Fruit fly (Drosophila melanogaster) whole organism, embryonic: ENCODE results near the gene CG5934.

Experiments
- BEAF-32 ChIP-seq: fragments of 200-800 bp; sonication (Bioruptor generic); optimal IDR thresholded peaks from 3 replicates; lab custom pipeline; 2017; ENCODE audit warnings: missing biosample characterization, missing genetic modification characterization, mild to moderate bottlenecking, moderate library complexity, missing genetic modification reagents
- Bteb2 ChIP-seq: fragments of 200-800 bp; sonication (Bioruptor generic); optimal IDR thresholded peaks from 2 replicates; lab custom pipeline; 2016; ENCODE audit warnings: missing biosample characterization, missing genetic modification characterization
- CG10209 ChIP-seq: fragments of 200-800 bp; sonication (Bioruptor generic); optimal IDR thresholded peaks from 3 replicates; lab custom pipeline; 2017; ENCODE audit warnings: missing biosample characterization, mild to moderate bottlenecking, missing genetic modification characterization, missing genetic modification reagents
- CG10366 ChIP-seq: fragments of 200-800 bp; sonication (Bioruptor generic); IDR thresholded peaks from 2 replicates; pipeline ENCODE4 v1.3.6; 2022; ENCODE audit warnings: missing biosample characterization, missing genetic modification characterization
- CG10959 ChIP-seq: fragments of 200-800 bp; sonication (Bioruptor generic); IDR thresholded peaks from 2 replicates; pipeline ENCODE4 v1.3.6; 2022; ENCODE audit warnings: missing biosample characterization, missing genetic modification characterization
- CG12155 ChIP-seq: fragments of 200-800 bp; sonication (Bioruptor generic); optimal IDR thresholded peaks from 3 replicates; lab custom pipeline; 2016; ENCODE audit warnings: missing biosample characterization, missing genetic modification characterization
- CG1233 ChIP-seq: fragments of 200-800 bp; sonication (Bioruptor generic); optimal IDR thresholded peaks from 4 replicates; lab custom pipeline; 2018; ENCODE audit warnings: missing biosample characterization, mild to moderate bottlenecking, missing genetic modification characterization
- CG12391 ChIP-seq: fragments of 200-800 bp; sonication (Bioruptor generic); optimal IDR thresholded peaks from 3 replicates; lab custom pipeline; 2018; ENCODE audit warnings: missing biosample characterization, mild to moderate bottlenecking, missing genetic modification characterization, moderate library complexity
- CG13624 ChIP-seq: fragments of 200-800 bp; sonication (Bioruptor generic); optimal IDR thresholded peaks from 2 replicates; lab custom pipeline; 2016; ENCODE audit warnings: missing biosample characterization, missing genetic modification characterization
- CG17912 ChIP-seq: fragments of 200-800 bp; sonication (Bioruptor generic); optimal IDR thresholded peaks from 2 replicates; lab custom pipeline; 2018; ENCODE audit warnings: missing biosample characterization, mild to moderate bottlenecking, missing genetic modification characterization
- CG1792 ChIP-seq: fragments of 200-800 bp; sonication (Bioruptor generic); optimal IDR thresholded peaks from 2 replicates; lab custom pipeline; 2016; ENCODE audit warnings: missing biosample characterization, missing genetic modification characterization
- CG2116 ChIP-seq: fragments of 200-800 bp; sonication (Bioruptor generic); optimal IDR thresholded peaks from 3 replicates; lab custom pipeline; 2018; ENCODE audit warnings: missing biosample characterization, mild to moderate bottlenecking, missing genetic modification characterization
- CG30403 ChIP-seq: fragments of 200-800 bp; sonication (Bioruptor generic); optimal IDR thresholded peaks from 3 replicates; lab custom pipeline; 2016; ENCODE audit warnings: missing biosample characterization, missing genetic modification characterization
- CG32767 ChIP-seq: fragments of 200-800 bp; sonication (Bioruptor generic); IDR thresholded peaks from 2 replicates; pipeline ENCODE4 v1.3.6; 2022; ENCODE audit warnings: missing biosample characterization, missing genetic modification characterization
- CG33213 ChIP-seq: fragments of 200-800 bp; sonication (Bioruptor generic); optimal IDR thresholded peaks from 3 replicates; lab custom pipeline; 2016; ENCODE audit warnings: missing biosample characterization, missing genetic modification characterization
- CG4730 ChIP-seq: fragments of 200-800 bp; sonication (Bioruptor generic); IDR thresholded peaks from 2 replicates; pipeline ENCODE4 v1.3.6; 2022; ENCODE audit warnings: missing biosample characterization, missing genetic modification characterization
- CG5953 ChIP-seq: fragments of 200-800 bp; sonication (Bioruptor generic); IDR thresholded peaks from 2 replicates; pipeline ENCODE4 v1.3.6; 2022; ENCODE audit warnings: missing biosample characterization, missing genetic modification characterization
- CG6791 ChIP-seq: fragments of 200-800 bp; sonication (Bioruptor generic); IDR thresholded peaks from 3 replicates; pipeline ENCODE4 v1.3.6; 2022; ENCODE audit warnings: missing biosample characterization, missing genetic modification characterization; ENCODE audit not compliant: partially characterized antibody
- CG8944 ChIP-seq: fragments of 200-800 bp; sonication (Bioruptor generic); optimal IDR thresholded peaks from 3 replicates; lab custom pipeline; 2016; ENCODE audit warnings: missing biosample characterization, missing genetic modification characterization
- CG9932 ChIP-seq: fragments of 200-800 bp; sonication (Bioruptor generic); IDR thresholded peaks from 2 replicates; pipeline ENCODE4 v1.3.6; 2022; ENCODE audit warnings: missing biosample characterization, missing genetic modification characterization
- CTCF ChIP-seq: fragments of 200-800 bp; sonication (Bioruptor generic); optimal IDR thresholded peaks from 2 replicates; lab custom pipeline; 2017; ENCODE audit warnings: missing biosample characterization, mild to moderate bottlenecking, missing genetic modification characterization, moderate library complexity
- D ChIP-seq, 2 experiments: fragments of 200-800 bp in 1 of 2; fragments of >200 bp in 1 of 2; sonication (Bioruptor generic) in 1 of 2; optimal IDR thresholded peaks; 2 replicates in 1 of 2; 3 replicates in 1 of 2; lab custom pipeline; 2017; ENCODE audit warnings: mild to moderate bottlenecking in 1 of 2, missing biosample characterization in 1 of 2, missing genetic modification characterization in 1 of 2, missing genetic modification reagents in 1 of 2
- Dfd ChIP-seq, 2 experiments: fragments of >200 bp; optimal IDR thresholded peaks; 2 replicates each; lab custom pipeline; 2017; ENCODE audit warnings: missing biosample characterization in 2 of 2, missing genetic modification characterization in 2 of 2
- Lim3 ChIP-seq: fragments of 200-800 bp; sonication (Bioruptor generic); IDR thresholded peaks from 2 replicates; pipeline ENCODE4 v1.3.6; 2022; ENCODE audit warnings: missing biosample characterization, missing genetic modification characterization
- MESR4 ChIP-seq: fragments of 200-800 bp; sonication (Bioruptor generic); optimal IDR thresholded peaks from 2 replicates; lab custom pipeline; 2018; ENCODE audit warnings: missing biosample characterization, mild to moderate bottlenecking, missing genetic modification characterization, moderate library complexity
- MTF-1 ChIP-seq: fragments of 200-800 bp; sonication (Bioruptor generic); optimal IDR thresholded peaks from 2 replicates; lab custom pipeline; 2018; ENCODE audit warnings: missing biosample characterization, mild to moderate bottlenecking, missing genetic modification characterization, borderline replicate concordance
- PHDP ChIP-seq: fragments of 200-800 bp; sonication (Bioruptor generic); optimal IDR thresholded peaks from 3 replicates; lab custom pipeline; 2018; ENCODE audit warnings: missing biosample characterization, mild to moderate bottlenecking, missing genetic modification characterization, moderate library complexity
- TFAM ChIP-seq: fragments of 200-800 bp; sonication (Bioruptor generic); optimal IDR thresholded peaks from 2 replicates; lab custom pipeline; 2017; ENCODE audit warnings: missing biosample characterization, missing genetic modification characterization, inconsistent platforms
- bcd ChIP-seq: fragments of 200-800 bp; sonication (Bioruptor generic); optimal IDR thresholded peaks from 2 replicates; lab custom pipeline; 2017; ENCODE audit warnings: missing biosample characterization, mild to moderate bottlenecking, missing genetic modification characterization
- cato ChIP-seq: fragments of 200-800 bp; sonication (Bioruptor generic); optimal IDR thresholded peaks from 2 replicates; lab custom pipeline; 2016; ENCODE audit warnings: missing biosample characterization, missing genetic modification characterization, borderline replicate concordance
- crc ChIP-seq: fragments of 200-800 bp; sonication (Bioruptor generic); optimal IDR thresholded peaks from 2 replicates; lab custom pipeline; 2016; ENCODE audit warnings: missing biosample characterization, missing genetic modification characterization
- crp ChIP-seq, 2 experiments: fragments of 200-800 bp; sonication (Bioruptor generic); optimal IDR thresholded peaks; 2 replicates in 1 of 2; 3 replicates in 1 of 2; lab custom pipeline; 2017; ENCODE audit warnings: missing biosample characterization in 2 of 2, missing genetic modification characterization in 2 of 2, mild to moderate bottlenecking in 1 of 2, moderate library complexity in 1 of 2
- danr ChIP-seq: fragments of 200-800 bp; sonication (Bioruptor generic); IDR thresholded peaks from 2 replicates; pipeline ENCODE4 v1.3.6; 2022; ENCODE audit warnings: missing biosample characterization, missing genetic modification characterization
- dpn ChIP-seq, 2 experiments: fragments of 200-800 bp; sonication (Bioruptor generic); optimal IDR thresholded peaks; 3 replicates each; lab custom pipeline; 2016; ENCODE audit warnings: missing biosample characterization in 2 of 2, missing genetic modification characterization in 2 of 2
- dysf ChIP-seq: fragments of 200-800 bp; sonication (Bioruptor generic); IDR thresholded peaks from 3 replicates; pipeline ENCODE4 v1.3.6; 2022; ENCODE audit warnings: missing biosample characterization, missing genetic modification characterization
- eve ChIP-seq, 2 experiments: fragments of >200 bp; optimal IDR thresholded peaks; 2 replicates each; lab custom pipeline; 2017; ENCODE audit warnings: missing biosample characterization in 2 of 2, missing genetic modification characterization in 2 of 2
- grau ChIP-seq: fragments of 200-800 bp; optimal IDR thresholded peaks from 3 replicates; lab custom pipeline; 2019; ENCODE audit warnings: missing biosample characterization, mild to moderate bottlenecking, missing genetic modification characterization, moderate library complexity
- lola ChIP-seq, 3 experiments: fragments of >200 bp in 2 of 3; fragments of 200-800 bp in 1 of 3; sonication (Bioruptor generic) in 1 of 3; optimal IDR thresholded peaks; 2 replicates each; lab custom pipeline; 2017 to 2019; ENCODE audit warnings: missing biosample characterization in 3 of 3, missing genetic modification characterization in 3 of 3, mild to moderate bottlenecking in 1 of 3, moderate library complexity in 1 of 3
- nau ChIP-seq: fragments of 200-800 bp; sonication (Bioruptor generic); optimal IDR thresholded peaks from 3 replicates; lab custom pipeline; 2017; ENCODE audit warnings: missing biosample characterization, mild to moderate bottlenecking, missing genetic modification characterization, missing genetic modification reagents
- peb ChIP-seq: fragments of 200-800 bp; sonication (Bioruptor generic); IDR thresholded peaks from 2 replicates; pipeline ENCODE4 v1.3.6; 2022; ENCODE audit warnings: missing biosample characterization, missing genetic modification characterization
- phol ChIP-seq: fragments of 200-800 bp; sonication (Bioruptor generic); optimal IDR thresholded peaks from 3 replicates; lab custom pipeline; 2018; ENCODE audit warnings: missing biosample characterization, mild to moderate bottlenecking, missing genetic modification characterization, moderate library complexity
- pita ChIP-seq: fragments of 200-800 bp; sonication (Bioruptor generic); optimal IDR thresholded peaks from 2 replicates; lab custom pipeline; 2017; ENCODE audit warnings: missing biosample characterization, mild to moderate bottlenecking, missing genetic modification characterization
- row ChIP-seq: fragments of 200-800 bp; sonication (Bioruptor generic); IDR thresholded peaks from 3 replicates; pipeline ENCODE4 v1.3.6; 2022; ENCODE audit warnings: missing biosample characterization, missing genetic modification characterization
- salm ChIP-seq: fragments of 200-800 bp; sonication (Bioruptor generic); optimal IDR thresholded peaks from 2 replicates; lab custom pipeline; 2018; ENCODE audit warnings: missing biosample characterization, mild to moderate bottlenecking, missing genetic modification characterization
- sima ChIP-seq: fragments of 200-800 bp; sonication (Bioruptor generic); optimal IDR thresholded peaks from 2 replicates; lab custom pipeline; 2016; ENCODE audit warnings: missing biosample characterization, missing genetic modification characterization
- sob ChIP-seq: fragments of 200-800 bp; sonication (Bioruptor generic); IDR thresholded peaks from 2 replicates; pipeline ENCODE4 v1.3.6; 2022; ENCODE audit warnings: missing biosample characterization, missing genetic modification characterization
- sr ChIP-seq: fragments of 200-800 bp; sonication (Bioruptor generic); IDR thresholded peaks from 3 replicates; pipeline ENCODE4 v1.3.6; 2022; ENCODE audit warnings: missing biosample characterization, missing genetic modification characterization
- zfh1 ChIP-seq: fragments of 200-800 bp; sonication (Bioruptor generic); IDR thresholded peaks from 3 replicates; pipeline ENCODE4 v1.3.6; 2022; ENCODE audit warnings: missing biosample characterization, missing genetic modification characterization

CG5934 gene

dm6 chr3R:27274533-27275447, 1.3 kb downstream of the CG5934 start, which contains the start of gene CG5938 (continued):
- peak in 1 of 2 experiments; percentile 42 for TF ChIP-seq dpn (GFP tag; optimal IDR thresholded peaks at IDR 0.05; lab: Kevin White, UChicago)
- TF ChIP-seq CG17912 (GFP tag; lab: Kevin White, UChicago): no peak
- TF ChIP-seq pita (GFP tag; lab: Kevin White, UChicago): no peak
- TF ChIP-seq crp (GFP tag; optimal IDR thresholded peaks at IDR 0.05; lab: Kevin White, UChicago): peak; percentile 29 to 88
- TF ChIP-seq CG8944 (GFP tag; lab: Kevin White, UChicago): no peak
- TF ChIP-seq bcd (GFP tag; lab: Kevin White, UChicago): peak; percentile 7
- no peak for TF ChIP-seq CG32767
- peak; percentile 41 for TF ChIP-seq grau (tag; lab: Kevin White, UChicago)
- 0 out of 2 replicates have a peak, but pooled peaks have one; percentile 10 for TF ChIP-seq CG10366 (GFP tag; lab: Robert Waterston, UW)
- no peak for TF ChIP-seq Bteb2
- no peak for TF ChIP-seq peb
- TF ChIP-seq CG12391 (tag; lab: Kevin White, UChicago): peak; percentile 47
- TF ChIP-seq phol: peak; percentile 38
- TF ChIP-seq BEAF-32 (GFP tag; lab: Kevin White, UChicago): peak; percentile 25
- TF ChIP-seq TFAM: no peak
- TF ChIP-seq salm: no peak
- TF ChIP-seq CG6791: no peak
- TF ChIP-seq sima (GFP tag; lab: Kevin White, UChicago): no peak
- TF ChIP-seq sr (GFP tag; lab: Robert Waterston, UW): peak; percentile 85
- TF ChIP-seq CG1233 (GFP tag; lab: Kevin White, UChicago): no peak
- 0 out of 2 replicates have a peak, but pooled peaks have one; percentile 9 for TF ChIP-seq sob (GFP tag; lab: Robert Waterston, UW)
- peak; percentile 67 for TF ChIP-seq row (GFP tag; lab: Robert Waterston, UW)
- TF ChIP-seq Lim3 (GFP tag; lab: Robert Waterston, UW): no peak
- no peak for TF ChIP-seq MTF-1 (GFP tag; lab: Kevin White, UChicago)
- TF ChIP-seq CG5953 (GFP tag; lab: Robert Waterston, UW): no peak
- peak; percentile 73 for TF ChIP-seq MESR4 (GFP tag; lab: Kevin White, UChicago)
- TF ChIP-seq CTCF (GFP tag; lab: Kevin White, UChicago): peak; percentile 69
- peak; percentile 8 for TF ChIP-seq CG10209 (GFP tag; lab: Kevin White, UChicago)
- TF ChIP-seq CG2116 (GFP tag; lab: Kevin White, UChicago): peak; percentile 39
- TF ChIP-seq Dfd (GFP tag; optimal IDR thresholded peaks at IDR 0.05; lab: Kevin White, UChicago): no peak
- TF ChIP-seq CG4730 (GFP tag; lab: Robert Waterston, UW): no peak
- TF ChIP-seq eve (GFP tag; optimal IDR thresholded peaks at IDR 0.05; lab: Kevin White, UChicago): no peak
- no peak for TF ChIP-seq CG13624 (GFP tag; lab: Kevin White, UChicago)
- TF ChIP-seq zfh1: peak; percentile 27; the same call in 1 of the 3 replicates
- no peak for TF ChIP-seq danr (GFP tag; lab: Robert Waterston, UW)
- peak; percentile 43 for TF ChIP-seq CG30403 (GFP tag; lab: Kevin White, UChicago)
- no peak for TF ChIP-seq D (optimal IDR thresholded peaks at IDR 0.05; lab: Kevin White, UChicago)
- TF ChIP-seq D (GFP tag; optimal IDR thresholded peaks at IDR 0.05; lab: Kevin White, UChicago): no peak
- TF ChIP-seq cato (GFP tag; lab: Kevin White, UChicago): peak; percentile 27
- TF ChIP-seq PHDP (tag; lab: Kevin White, UChicago): peak; percentile 14
- peak in 1 of 3 experiments; percentile 20 for TF ChIP-seq lola (GFP tag; optimal IDR thresholded peaks at IDR 0.05; lab: Kevin White, UChicago)
- TF ChIP-seq CG12155: peak; percentile 6
- no peak for TF ChIP-seq CG1792 (GFP tag; lab: Kevin White, UChicago)
- no peak for TF ChIP-seq dysf (GFP tag; lab: Robert Waterston, UW)
- TF ChIP-seq crc (GFP tag; lab: Kevin White, UChicago): no peak
- no peak for TF ChIP-seq CG33213
- 0 out of 2 replicates have a peak, but pooled peaks have one; percentile 13 for TF ChIP-seq CG10959 (GFP tag; lab: Robert Waterston, UW)
- peak; percentile 26; the same call in 1 of the 2 replicates for TF ChIP-seq CG9932 (GFP tag; lab: Robert Waterston, UW)
- TF ChIP-seq nau (GFP tag; lab: Kevin White, UChicago): no peak
